Fruit fly (Drosophila melanogaster) whole organism, embryonic: Measurements from ENCODE around the gene ddbt.

Experiments
- BEAF-32 ChIP-seq: fragments of 200-800 bp; sonication (Bioruptor generic); optimal IDR thresholded peaks from 3 replicates; lab custom pipeline; 2017; ENCODE audit warnings: missing biosample characterization, missing genetic modification characterization, mild to moderate bottlenecking, moderate library complexity, missing genetic modification reagents
- Bgb ChIP-seq: fragments of 200-800 bp; sonication (Bioruptor generic); IDR thresholded peaks from 2 replicates; pipeline ENCODE4 v1.3.6; 2022; ENCODE audit warnings: missing biosample characterization, missing genetic modification characterization; ENCODE audit not compliant: partially characterized antibody
- CG10147 ChIP-seq: fragments of 200-800 bp; sonication (Bioruptor generic); optimal IDR thresholded peaks from 2 replicates; lab custom pipeline; 2019; ENCODE audit warnings: missing biosample characterization, mild to moderate bottlenecking, missing genetic modification characterization, moderate library complexity
- CG10274 ChIP-seq: fragments of 200-800 bp; sonication (Bioruptor generic); optimal IDR thresholded peaks from 3 replicates; lab custom pipeline; 2017; ENCODE audit warnings: missing biosample characterization, mild to moderate bottlenecking, missing genetic modification characterization
- CG10979 ChIP-seq: fragments of 200-800 bp; sonication (Bioruptor generic); optimal IDR thresholded peaks from 2 replicates; lab custom pipeline; 2018; ENCODE audit warnings: missing biosample characterization, mild to moderate bottlenecking, missing genetic modification characterization, moderate library complexity
- CG11093 ChIP-seq: fragments of 200-800 bp; sonication (Bioruptor generic); IDR thresholded peaks from 3 replicates; pipeline ENCODE4 v1.3.6; 2022; ENCODE audit warnings: missing biosample characterization, missing genetic modification characterization
- CG12769 ChIP-seq: fragments of 200-800 bp; sonication (Bioruptor generic); optimal IDR thresholded peaks from 2 replicates; lab custom pipeline; 2019; ENCODE audit warnings: missing biosample characterization, mild to moderate bottlenecking, missing genetic modification characterization, moderate library complexity
- CG1602 ChIP-seq: fragments of 200-800 bp; sonication (Bioruptor generic); optimal IDR thresholded peaks from 3 replicates; lab custom pipeline; 2016; ENCODE audit warnings: missing biosample characterization, missing genetic modification characterization
- CG1603 ChIP-seq: fragments of 200-800 bp; sonication (Bioruptor generic); optimal IDR thresholded peaks from 2 replicates; lab custom pipeline; 2019; ENCODE audit warnings: missing biosample characterization, mild to moderate bottlenecking, missing genetic modification characterization, moderate library complexity
- CG2889 ChIP-seq: fragments of 200-800 bp; sonication (Bioruptor generic); IDR thresholded peaks from 3 replicates; pipeline ENCODE4 v1.3.6; 2022; ENCODE audit warnings: missing biosample characterization, missing genetic modification characterization
- CG3281 ChIP-seq: fragments of 200-800 bp; sonication (Bioruptor generic); optimal IDR thresholded peaks from 3 replicates; lab custom pipeline; 2017; ENCODE audit warnings: missing biosample characterization, mild to moderate bottlenecking, missing genetic modification characterization
- CG4424 ChIP-seq: fragments of 200-800 bp; sonication (Bioruptor generic); optimal IDR thresholded peaks from 3 replicates; lab custom pipeline; 2016; ENCODE audit warnings: missing biosample characterization, missing genetic modification characterization
- CG4730 ChIP-seq: fragments of 200-800 bp; sonication (Bioruptor generic); IDR thresholded peaks from 2 replicates; pipeline ENCODE4 v1.3.6; 2022; ENCODE audit warnings: missing biosample characterization, missing genetic modification characterization
- CG5180 ChIP-seq: fragments of 200-800 bp; sonication (Bioruptor generic); optimal IDR thresholded peaks from 3 replicates; lab custom pipeline; 2017; ENCODE audit warnings: missing biosample characterization, missing genetic modification characterization, mild to moderate bottlenecking, moderate library complexity, missing genetic modification reagents
- CG5953 ChIP-seq: fragments of 200-800 bp; sonication (Bioruptor generic); IDR thresholded peaks from 2 replicates; pipeline ENCODE4 v1.3.6; 2022; ENCODE audit warnings: missing biosample characterization, missing genetic modification characterization
- CG8388 ChIP-seq: fragments of 200-800 bp; sonication (Bioruptor generic); optimal IDR thresholded peaks from 2 replicates; lab custom pipeline; 2019; ENCODE audit warnings: missing biosample characterization, mild to moderate bottlenecking, missing genetic modification characterization, moderate library complexity
- CG9437 ChIP-seq: fragments of 200-800 bp; sonication (Bioruptor generic); optimal IDR thresholded peaks from 2 replicates; lab custom pipeline; 2018; ENCODE audit warnings: missing biosample characterization, mild to moderate bottlenecking, missing genetic modification characterization
- CG9609 ChIP-seq: fragments of 200-800 bp; sonication (Bioruptor generic); optimal IDR thresholded peaks from 3 replicates; lab custom pipeline; 2016; ENCODE audit warnings: missing biosample characterization, missing genetic modification characterization
- CG9797 ChIP-seq: fragments of 200-800 bp; sonication (Bioruptor generic); optimal IDR thresholded peaks from 3 replicates; lab custom pipeline; 2018; ENCODE audit warnings: missing biosample characterization, mild to moderate bottlenecking, missing genetic modification characterization
- CHES-1-like ChIP-seq: fragments of 200-800 bp; sonication (Bioruptor generic); optimal IDR thresholded peaks from 2 replicates; lab custom pipeline; 2016; ENCODE audit warnings: missing biosample characterization, missing genetic modification characterization
- E2f2 ChIP-seq: fragments of 200-800 bp; sonication (Bioruptor generic); IDR thresholded peaks from 2 replicates; pipeline ENCODE4 v1.3.6; 2022; ENCODE audit warnings: missing biosample characterization, missing genetic modification characterization
- ERR ChIP-seq: fragments of 200-800 bp; sonication (Bioruptor generic); optimal IDR thresholded peaks from 2 replicates; lab custom pipeline; 2016; ENCODE audit warnings: missing biosample characterization, missing genetic modification characterization
- Ets65A ChIP-seq: fragments of 200-800 bp; sonication (Bioruptor generic); peaks from one replicate; lab custom pipeline; 2016; ENCODE audit warnings: missing biosample characterization, missing genetic modification characterization
- HLH4C ChIP-seq: fragments of 200-800 bp; sonication (Bioruptor generic); IDR thresholded peaks from 3 replicates; pipeline ENCODE4 v1.3.6; 2022; ENCODE audit warnings: missing biosample characterization, missing genetic modification characterization; ENCODE audit not compliant: partially characterized antibody
- Hand ChIP-seq: fragments of 200-800 bp; sonication (Bioruptor generic); optimal IDR thresholded peaks from 2 replicates; lab custom pipeline; 2017; ENCODE audit warnings: mild to moderate bottlenecking, missing biosample characterization, missing genetic modification reagents, missing genetic modification characterization
- Hr78 ChIP-seq, 2 experiments: fragments of 200-800 bp in 1 of 2; fragments of >200 bp in 1 of 2; sonication (Bioruptor generic) in 1 of 2; optimal IDR thresholded peaks; 2 replicates each; lab custom pipeline; 2017 to 2019; ENCODE audit warnings: missing biosample characterization in 2 of 2, missing genetic modification characterization in 2 of 2, mild to moderate bottlenecking in 1 of 2, moderate library complexity in 1 of 2
- Jarid2 ChIP-seq: fragments of 200-800 bp; sonication (Bioruptor generic); optimal IDR thresholded peaks from 3 replicates; lab custom pipeline; 2017; ENCODE audit warnings: mild to moderate bottlenecking, missing biosample characterization, missing genetic modification reagents, missing genetic modification characterization
- Optix ChIP-seq: fragments of 200-800 bp; sonication (Bioruptor generic); IDR thresholded peaks from 3 replicates; pipeline ENCODE4 v1.3.6; 2022; ENCODE audit warnings: missing biosample characterization, missing genetic modification characterization
- PHDP ChIP-seq: fragments of 200-800 bp; sonication (Bioruptor generic); optimal IDR thresholded peaks from 3 replicates; lab custom pipeline; 2018; ENCODE audit warnings: missing biosample characterization, mild to moderate bottlenecking, missing genetic modification characterization, moderate library complexity
- ab ChIP-seq: fragments of 200-800 bp; sonication (Bioruptor generic); optimal IDR thresholded peaks from 2 replicates; lab custom pipeline; 2016; ENCODE audit warnings: missing biosample characterization, missing genetic modification characterization
- amos ChIP-seq: fragments of 200-800 bp; sonication (Bioruptor generic); IDR thresholded peaks from 2 replicates; pipeline ENCODE4 v1.3.6; 2022; ENCODE audit warnings: missing biosample characterization, missing genetic modification characterization; ENCODE audit not compliant: partially characterized antibody
- bowl ChIP-seq: fragments of 200-800 bp; sonication (Bioruptor generic); IDR thresholded peaks from 2 replicates; pipeline ENCODE4 v1.3.6; 2022; ENCODE audit warnings: missing biosample characterization, missing genetic modification characterization
- ci ChIP-seq: fragments of 200-800 bp; sonication (Bioruptor generic); IDR thresholded peaks from 3 replicates; pipeline ENCODE4 v1.3.6; 2022; ENCODE audit warnings: missing biosample characterization, missing genetic modification characterization
- fd102C ChIP-seq: fragments of 200-800 bp; sonication (Bioruptor generic); optimal IDR thresholded peaks from 2 replicates; lab custom pipeline; 2018; ENCODE audit warnings: missing biosample characterization, mild to moderate bottlenecking, missing genetic modification characterization, moderate library complexity
- jigr1 ChIP-seq: fragments of 200-800 bp; sonication (Bioruptor generic); IDR thresholded peaks from 3 replicates; pipeline ENCODE4 v1.3.6; 2022; ENCODE audit warnings: missing biosample characterization, missing genetic modification characterization
- klu ChIP-seq: fragments of 200-800 bp; sonication (Bioruptor generic); IDR thresholded peaks from 2 replicates; pipeline ENCODE4 v1.3.6; 2022; ENCODE audit warnings: missing biosample characterization, missing genetic modification characterization
- lola ChIP-seq, 3 experiments: fragments of >200 bp in 2 of 3; fragments of 200-800 bp in 1 of 3; sonication (Bioruptor generic) in 1 of 3; optimal IDR thresholded peaks; 2 replicates each; lab custom pipeline; 2017 to 2019; ENCODE audit warnings: missing biosample characterization in 3 of 3, missing genetic modification characterization in 3 of 3, mild to moderate bottlenecking in 1 of 3, moderate library complexity in 1 of 3
- pan ChIP-seq, 4 experiments: fragments of >200 bp in 3 of 4; fragments of 200-800 bp in 1 of 4; sonication (Bioruptor generic) in 1 of 4; optimal IDR thresholded peaks in 3 of 4; IDR thresholded peaks in 1 of 4; 2 replicates each; pipeline versions ENCODE4 v1.3.6 to Lab custom; 2017 to 2022; ENCODE audit warnings: missing biosample characterization in 2 of 4, missing genetic modification characterization in 2 of 4, mixed read lengths in 1 of 4
- pnt ChIP-seq: fragments of 200-800 bp; sonication (Bioruptor generic); optimal IDR thresholded peaks from 3 replicates; lab custom pipeline; 2016; ENCODE audit warnings: missing biosample characterization, missing genetic modification characterization
- psq ChIP-seq: fragments of 200-800 bp; sonication (Bioruptor generic); optimal IDR thresholded peaks from 2 replicates; lab custom pipeline; 2017; ENCODE audit warnings: missing biosample characterization, missing genetic modification characterization
- pum ChIP-seq: fragments of 200-800 bp; sonication (Bioruptor generic); optimal IDR thresholded peaks from 2 replicates; lab custom pipeline; 2016; ENCODE audit warnings: missing biosample characterization, missing genetic modification characterization
- sc ChIP-seq, 3 experiments: fragments of >200 bp in 2 of 3; fragments of 200-800 bp in 1 of 3; sonication (Bioruptor generic) in 1 of 3; optimal IDR thresholded peaks; 2 replicates in 2 of 3; 3 replicates in 1 of 3; lab custom pipeline; 2017; ENCODE audit warnings: mild to moderate bottlenecking in 1 of 3, missing biosample characterization in 1 of 3, missing genetic modification characterization in 1 of 3, missing genetic modification reagents in 1 of 3
- sd ChIP-seq: fragments of 200-800 bp; sonication (Bioruptor generic); optimal IDR thresholded peaks from 3 replicates; lab custom pipeline; 2018; ENCODE audit warnings: missing biosample characterization, mild to moderate bottlenecking, missing genetic modification characterization, moderate library complexity
- stc ChIP-seq: fragments of 200-800 bp; sonication (Bioruptor generic); IDR thresholded peaks from 2 replicates; pipeline ENCODE4 v1.3.6; 2022; ENCODE audit warnings: missing biosample characterization, missing genetic modification characterization
- tll ChIP-seq, 2 experiments: fragments of 200-800 bp in 1 of 2; fragments of >200 bp in 1 of 2; sonication (Bioruptor generic) in 1 of 2; optimal IDR thresholded peaks; 2 replicates each; lab custom pipeline; 2017 to 2019; ENCODE audit warnings: missing biosample characterization in 2 of 2, missing genetic modification characterization in 2 of 2, mild to moderate bottlenecking in 1 of 2, moderate library complexity in 1 of 2
- zfh2 ChIP-seq: fragments of 200-800 bp; sonication (Bioruptor generic); optimal IDR thresholded peaks from 2 replicates; lab custom pipeline; 2016; ENCODE audit warnings: missing biosample characterization, missing genetic modification characterization

The ddbt gene

DNA sequence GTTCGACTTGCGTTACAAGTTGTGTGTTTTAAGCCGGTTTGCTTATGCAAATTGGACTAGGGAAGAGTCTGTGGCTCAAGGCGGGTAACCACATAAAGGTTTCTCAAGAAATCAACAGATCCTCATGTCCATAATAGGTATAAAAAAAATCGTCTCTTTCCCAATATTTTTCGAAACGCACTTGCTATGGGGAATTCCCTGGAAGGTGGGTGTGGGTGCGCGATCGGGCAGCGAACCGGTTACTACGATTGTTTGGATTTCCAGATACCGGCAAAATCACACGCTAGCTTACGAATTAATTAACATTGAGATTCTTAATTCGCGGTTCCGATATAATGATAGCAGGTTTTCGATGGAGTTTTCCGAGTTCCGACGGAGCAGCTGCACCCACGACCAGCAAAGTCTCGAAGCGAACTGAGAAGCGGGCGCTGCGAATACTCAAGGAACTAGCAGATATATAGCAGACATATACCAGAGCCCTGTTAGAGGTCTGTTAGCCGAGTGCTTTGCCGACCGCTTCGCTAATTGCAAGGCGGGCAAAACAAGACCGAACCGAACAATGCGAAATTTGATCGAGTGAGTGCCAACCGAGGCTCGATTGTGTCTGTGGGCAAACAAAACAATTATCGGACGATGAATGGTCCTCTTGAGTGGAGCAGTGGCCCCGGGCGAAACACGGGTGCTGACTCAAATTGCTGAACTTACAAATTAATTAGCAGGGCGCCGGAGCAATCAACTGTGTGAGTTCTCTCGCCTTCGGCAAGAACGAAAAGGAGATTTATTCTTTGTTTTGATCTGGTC lies 24.4 kb downstream of the ddbt start (continued):
- TF ChIP-seq amos (GFP tag; lab: Robert Waterston, UW) (0 out of 2 replicates have a peak, but pooled peaks have one; percentile 12), ab (GFP tag; lab: Kevin White, UChicago) (no peak), CG9437 (GFP tag; lab: Kevin White, UChicago) (no peak), Bgb (GFP tag; lab: Robert Waterston, UW) (peak; percentile 26; the same call in 1 of the 2 replicates), ci (GFP tag; lab: Robert Waterston, UW) (0 out of 3 replicates have a peak, but pooled peaks have one; percentile 17), PHDP (tag; lab: Kevin White, UChicago) (no peak), CG1602 (no peak), CG9609 (GFP tag; lab: Kevin White, UChicago) (no peak), Jarid2 (peak; percentile 43), pan (optimal IDR thresholded peaks at IDR 0.05; lab: Kevin White, UChicago) (no peak), pan (GFP tag; optimal IDR thresholded peaks at IDR 0.05 in 1 of 2, IDR thresholded peaks at IDR 0.05 in 1 of 2) (no peak), HLH4C (GFP tag; lab: Robert Waterston, UW) (no peak)

DNA sequence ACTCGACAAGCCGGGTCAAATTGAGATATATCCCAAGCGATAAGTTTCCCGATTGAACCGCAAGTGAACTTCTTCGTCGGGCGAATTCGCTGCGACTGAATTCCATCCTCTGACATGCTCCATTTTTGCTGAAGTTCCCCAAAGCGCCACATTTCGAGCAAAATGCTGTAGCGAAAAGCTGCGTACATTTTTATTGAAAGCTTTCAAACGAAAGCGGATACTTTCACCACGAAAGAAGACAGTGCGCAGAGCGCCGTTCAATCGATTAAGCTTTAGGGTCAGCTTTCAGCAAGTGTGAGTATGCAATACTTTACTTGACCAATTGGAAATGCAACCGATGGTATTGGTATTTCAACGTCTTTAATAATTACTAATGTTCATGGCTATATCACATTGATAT lies 26.0 kb downstream of the ddbt start, which contains the start of gene mthl10:
Gene mthl10, minus strand, starts transcription at position 77 of the 400 bp plus-strand sequence.
- no peak for TF ChIP-seq Hand
- TF ChIP-seq CG5180 (GFP tag; lab: Kevin White, UChicago), result no peak
- TF ChIP-seq CG10147 (GFP tag; lab: Kevin White, UChicago), result no peak
- TF ChIP-seq fd102C (GFP tag; lab: Kevin White, UChicago), result no peak
- no peak for TF ChIP-seq pum (GFP tag; lab: Kevin White, UChicago)
- TF ChIP-seq psq (GFP tag; lab: Kevin White, UChicago), result no peak
- TF ChIP-seq CG8388, result no peak
- no peak for TF ChIP-seq tll (GFP tag; optimal IDR thresholded peaks at IDR 0.05; lab: Kevin White, UChicago)
- TF ChIP-seq zfh2 (GFP tag; lab: Kevin White, UChicago), result no peak
- no peak for TF ChIP-seq stc
- TF ChIP-seq CG11093 (GFP tag; lab: Robert Waterston, UW), result no peak
- no peak for TF ChIP-seq klu (GFP tag; lab: Robert Waterston, UW)
- TF ChIP-seq Ets65A (GFP tag; lab: Kevin White, UChicago), result no peak
- no peak for TF ChIP-seq CG3281 (GFP tag; lab: Kevin White, UChicago)
- peak; percentile 15 for TF ChIP-seq CG1603 (tag; lab: Kevin White, UChicago)
- no peak for TF ChIP-seq ERR (GFP tag; lab: Kevin White, UChicago)
- TF ChIP-seq CG2889 (GFP tag; lab: Robert Waterston, UW), result no peak
- TF ChIP-seq CG5953, result no peak
- no peak for TF ChIP-seq Optix
- peak; percentile 4 for TF ChIP-seq BEAF-32 (GFP tag; lab: Kevin White, UChicago)
- no peak for TF ChIP-seq CG4730 (GFP tag; lab: Robert Waterston, UW)
- TF ChIP-seq sd (tag; lab: Kevin White, UChicago), result peak; percentile 81
- no peak for TF ChIP-seq pnt (GFP tag; lab: Kevin White, UChicago)
- TF ChIP-seq Hr78 (GFP tag; optimal IDR thresholded peaks at IDR 0.05; lab: Kevin White, UChicago), result peak in 1 of 2 experiments; percentile 98
- no peak for TF ChIP-seq CG10274 (GFP tag; lab: Kevin White, UChicago)
- TF ChIP-seq Bgb (GFP tag; lab: Robert Waterston, UW), result peak; percentile 13; the same call in 1 of the 2 replicates
- TF ChIP-seq CG12769 (tag; lab: Kevin White, UChicago), result peak; percentile 75
- TF ChIP-seq bowl (GFP tag; lab: Robert Waterston, UW), result no peak
- no peak for TF ChIP-seq CG10979 (tag; lab: Kevin White, UChicago)
- no peak for TF ChIP-seq CHES-1-like (GFP tag; lab: Kevin White, UChicago)
- no peak for TF ChIP-seq sc (optimal IDR thresholded peaks at IDR 0.05; lab: Kevin White, UChicago)
- TF ChIP-seq sc (GFP tag; optimal IDR thresholded peaks at IDR 0.05; lab: Kevin White, UChicago), result no peak
- no peak for TF ChIP-seq lola (GFP tag; optimal IDR thresholded peaks at IDR 0.05; lab: Kevin White, UChicago)
- no peak for TF ChIP-seq CG9797
- TF ChIP-seq CG4424 (GFP tag; lab: Kevin White, UChicago), result no peak
- no peak for TF ChIP-seq jigr1
- TF ChIP-seq E2f2, result peak; percentile 22
